Worm (Caenorhabditis elegans) whole organism, late embryonic: Measurements from ENCODE around the gene C01G5.3.

Source experiments
- ama-1 ChIP-seq: fragments of 150-350 bp; optimal IDR thresholded peaks from 2 replicates; lab custom pipeline; 2014
- ceh-34 ChIP-seq: sonication (generic microtip); optimal IDR thresholded peaks from 2 replicates; lab custom pipeline; 2016; ENCODE audit warnings: mild to moderate bottlenecking, missing genetic modification characterization, missing compliant biosample characterization
- dve-1 ChIP-seq: sonication (generic microtip); optimal IDR thresholded peaks from 2 replicates; lab custom pipeline; 2017; ENCODE audit warnings: antibody characterized with exemption, mild to moderate bottlenecking, missing genetic modification characterization, missing compliant biosample characterization
- elt-2 ChIP-seq: sonication (generic microtip); optimal IDR thresholded peaks from 2 replicates; lab custom pipeline; 2016; ENCODE audit warnings: missing genetic modification reagents, missing genetic modification characterization, missing compliant biosample characterization
- hlh-6 ChIP-seq: sonication (generic microtip); optimal IDR thresholded peaks from 2 replicates; lab custom pipeline; 2016; ENCODE audit warnings: missing genotype, missing genetic modification characterization, missing compliant biosample characterization
- hlh-8 ChIP-seq: sonication (generic microtip); optimal IDR thresholded peaks from 2 replicates; lab custom pipeline; 2016; ENCODE audit warnings: missing genotype, missing genetic modification characterization, missing compliant biosample characterization
- nfya-1 ChIP-seq: sonication (generic microtip); optimal IDR thresholded peaks from 2 replicates; lab custom pipeline; 2017; ENCODE audit warnings: missing genetic modification characterization, mild to moderate bottlenecking, missing compliant biosample characterization, antibody characterized with exemption, moderate library complexity
- pax-1 ChIP-seq: fragments of 150-350 bp; optimal IDR thresholded peaks from 2 replicates; lab custom pipeline; 2014; ENCODE audit warnings: missing biosample characterization, missing genetic modification characterization
- pqm-1 ChIP-seq: sonication (generic microtip); optimal IDR thresholded peaks from 2 replicates; lab custom pipeline; 2016; ENCODE audit warnings: missing genetic modification characterization, missing compliant biosample characterization
- unc-86 ChIP-seq: sonication (generic microtip); optimal IDR thresholded peaks from 2 replicates; lab custom pipeline; 2016; ENCODE audit warnings: missing genetic modification characterization, missing compliant biosample characterization

ce11 chrIV:6526522-6526921, 9.5 kb upstream of the C01G5.3 start:
- TF ChIP-seq hlh-6 (tag; lab: Kevin White, UChicago) (no peak), ama-1 (lab: Kevin White, UChicago) (no peak), dve-1 (no peak), pqm-1 (no peak), nfya-1 (no peak), ceh-34 (tag; lab: Kevin White, UChicago) (no peak), elt-2 (tag; lab: Kevin White, UChicago) (no peak), unc-86 (no peak), pax-1 (tag; lab: Kevin White, UChicago) (no peak), hlh-8 (tag; lab: Kevin White, UChicago) (no peak)
